Worm (Caenorhabditis elegans): ENCODE results near the gene K04G11.1.

Gene K04G11.1

ce11 chrX:14370314-14370713 is 35.0 kb downstream of the K04G11.1 start, which contains the start of gene irk-3:
Gene irk-3 (minus strand): TSS chrX:14370414.
- no peak for TF ChIP-seq W03F9.2 (tag; optimal IDR thresholded peaks at IDR 0.05)
- TF ChIP-seq him-1 (tag; optimal IDR thresholded peaks at IDR 0.05), result no peak

ce11 chrX:14377169-14377568 is 41.8 kb downstream of the K04G11.1 start, which contains the start of gene Y60A9A.1:
Gene Y60A9A.1 (minus strand): TSS chrX:14377269.
- TF ChIP-seq him-1 (tag; optimal IDR thresholded peaks at IDR 0.05), result no peak
- TF ChIP-seq dao-5 (tag; optimal IDR thresholded peaks at IDR 0.05), result no peak

ce11 chrX:14382951-14383350 is 47.6 kb downstream of the K04G11.1 start, which contains the start of gene Y60A9.3:
Gene Y60A9.3 (plus strand): TSS chrX:14383251.
- TF ChIP-seq him-1 (tag; optimal IDR thresholded peaks at IDR 0.05), result no peak
- no peak for TF ChIP-seq dao-5 (tag; optimal IDR thresholded peaks at IDR 0.05)
- no peak for TF ChIP-seq W03F9.2 (tag; optimal IDR thresholded peaks at IDR 0.05)
